Worm (Caenorhabditis elegans) whole organism, L1 larva: ENCODE data around the gene C06E7.88.

Experiments used
- dsc-1 ChIP-seq: sonication (generic microtip); optimal IDR thresholded peaks from 2 replicates; lab custom pipeline; 2016; ENCODE audit warnings: mild to moderate bottlenecking, missing genetic modification characterization, missing compliant biosample characterization
- ets-5 ChIP-seq: fragments of 200-800 bp; sonication (Bioruptor generic); IDR thresholded peaks from 2 replicates; pipeline ENCODE4 v1.3.6; 2022; ENCODE audit warnings: missing genetic modification characterization, missing compliant biosample characterization
- fos-1 ChIP-seq: fragments of 150-350 bp; optimal IDR thresholded peaks from 2 replicates; lab custom pipeline; 2014; ENCODE audit warnings: missing biosample characterization, missing genetic modification characterization
- hlh-17 ChIP-seq: fragments of 200-800 bp; sonication (Bioruptor generic); optimal IDR thresholded peaks from 2 replicates; lab custom pipeline; 2018; ENCODE audit warnings: missing genetic modification characterization, mild to moderate bottlenecking, missing compliant biosample characterization, moderate library complexity, borderline replicate concordance
- lin-13 ChIP-seq: fragments of 150-350 bp; optimal IDR thresholded peaks from 2 replicates; lab custom pipeline; 2014; ENCODE audit warnings: missing biosample characterization, missing genetic modification reagents, missing genetic modification characterization
- lin-39 ChIP-seq: fragments of 150-350 bp; optimal IDR thresholded peaks from 2 replicates; lab custom pipeline; 2014; ENCODE audit warnings: missing biosample characterization, missing genetic modification reagents, missing genetic modification characterization
- mdl-1 ChIP-seq, 2 experiments: fragments of 150-350 bp; optimal IDR thresholded peaks; 2 replicates each; lab custom pipeline; 2014 to 2017; ENCODE audit warnings: missing biosample characterization in 2 of 2, missing genetic modification characterization in 2 of 2, inconsistent platforms in 1 of 2
- mep-1 ChIP-seq: fragments of 150-350 bp; optimal IDR thresholded peaks from 2 replicates; lab custom pipeline; 2014; ENCODE audit warnings: missing biosample characterization, missing genetic modification characterization
- nhr-12 ChIP-seq: sonication (generic microtip); optimal IDR thresholded peaks from 2 replicates; lab custom pipeline; 2017; ENCODE audit warnings: missing biosample characterization, missing genetic modification characterization
- nhr-19 ChIP-seq: fragments of 200-800 bp; sonication (Bioruptor generic); conservative IDR thresholded peaks from 2 replicates; pipeline ENCODE4 v1.3.6; 2022; ENCODE audit warnings: missing genetic modification characterization, missing compliant biosample characterization
- nhr-28 ChIP-seq: fragments of 150-350 bp; optimal IDR thresholded peaks from 2 replicates; lab custom pipeline; 2014; ENCODE audit warnings: missing biosample characterization, missing genetic modification characterization
- sptf-1 ChIP-seq: fragments of 150-350 bp; optimal IDR thresholded peaks from 2 replicates; lab custom pipeline; 2014; ENCODE audit warnings: missing biosample characterization, missing genetic modification characterization
- vab-15 ChIP-seq: sonication (generic microtip); optimal IDR thresholded peaks from 2 replicates; lab custom pipeline; 2017; ENCODE audit warnings: missing genotype, mild to moderate bottlenecking, missing genetic modification characterization, missing compliant biosample characterization
- zag-1 ChIP-seq: fragments of 150-350 bp; optimal IDR thresholded peaks from 2 replicates; lab custom pipeline; 2014; ENCODE audit warnings: missing biosample characterization, missing genetic modification characterization

- TF ChIP-seq hlh-17 (GFP tag; lab: Kevin White, UChicago) (no peak), nhr-28 (tag; lab: Kevin White, UChicago) (no peak), zag-1 (tag; lab: Kevin White, UChicago) (no peak), nhr-12 (tag; lab: Kevin White, UChicago) (no peak), lin-39 (no peak), fos-1 (tag; lab: Kevin White, UChicago) (no peak), sptf-1 (tag; lab: Kevin White, UChicago) (no peak), mdl-1 (tag; optimal IDR thresholded peaks at IDR 0.05; lab: Kevin White, UChicago) (no peak), lin-13 (GFP tag; lab: Kevin White, UChicago) (no peak), nhr-19 (no peak), ets-5 (GFP tag; lab: Robert Waterston, UW) (no peak), dsc-1 (tag; lab: Kevin White, UChicago) (no peak), vab-15 (tag; lab: Kevin White, UChicago) (no peak), mep-1 (tag; lab: Kevin White, UChicago) (no peak)
These were observed 27.9 kb downstream of the C06E7.88 start, which contains the start of gene C06E7.2 for ce11 chrIV:5839178-5839577.
